Worm (Caenorhabditis elegans) whole organism, L3 larva: Measurements from ENCODE around the gene pan-1.

Source experiments
- R02D3.7 ChIP-seq: fragments of 150-350 bp; optimal IDR thresholded peaks from 2 replicates; lab custom pipeline; 2014; ENCODE audit warnings: missing biosample characterization, missing genetic modification characterization
- aly-2 ChIP-seq: fragments of 150-350 bp; optimal IDR thresholded peaks from 2 replicates; lab custom pipeline; 2014; ENCODE audit warnings: missing biosample characterization, missing genetic modification characterization
- ama-1 ChIP-seq: fragments of 150-350 bp; optimal IDR thresholded peaks from 2 replicates; lab custom pipeline; 2018
- ceh-16 ChIP-seq: sonication (generic microtip); optimal IDR thresholded peaks from 2 replicates; lab custom pipeline; 2017; ENCODE audit warnings: missing biosample characterization, missing genetic modification characterization
- ceh-28 ChIP-seq: fragments of 150-350 bp; optimal IDR thresholded peaks from 2 replicates; lab custom pipeline; 2014; ENCODE audit warnings: missing biosample characterization, missing genetic modification reagents, missing genetic modification characterization
- ceh-9 ChIP-seq: sonication (generic microtip); optimal IDR thresholded peaks from 2 replicates; lab custom pipeline; 2018; ENCODE audit warnings: missing biosample characterization, missing genetic modification characterization
- egl-27 ChIP-seq: sonication (generic microtip); optimal IDR thresholded peaks from 4 replicates; lab custom pipeline; 2017; ENCODE audit warnings: missing biosample characterization, missing genetic modification reagents, missing genetic modification characterization
- egl-5 ChIP-seq: fragments of 150-350 bp; optimal IDR thresholded peaks from 2 replicates; lab custom pipeline; 2017; ENCODE audit warnings: missing biosample characterization, missing genetic modification reagents, missing genetic modification characterization, inconsistent platforms
- elt-1 ChIP-seq: fragments of 150-350 bp; optimal IDR thresholded peaks from 2 replicates; lab custom pipeline; 2014; ENCODE audit warnings: missing biosample characterization, missing genetic modification characterization
- elt-2 ChIP-seq: sonication (generic microtip); optimal IDR thresholded peaks from 2 replicates; lab custom pipeline; 2016; ENCODE audit warnings: missing genetic modification reagents, mild to moderate bottlenecking, missing genetic modification characterization, missing compliant biosample characterization
- elt-3 ChIP-seq, 3 experiments: fragments of 150-350 bp in 1 of 3; sonication (generic microtip) in 2 of 3; optimal IDR thresholded peaks; 2 replicates in 2 of 3; 4 replicates in 1 of 3; lab custom pipeline; 2014 to 2017; ENCODE audit warnings: missing biosample characterization in 3 of 3, missing genetic modification characterization in 3 of 3
- fkh-2 ChIP-seq: fragments of 150-350 bp; optimal IDR thresholded peaks from 2 replicates; lab custom pipeline; 2014; ENCODE audit warnings: missing biosample characterization, missing genetic modification reagents, missing genetic modification characterization
- hmg-11 ChIP-seq: sonication (generic microtip); optimal IDR thresholded peaks from 2 replicates; lab custom pipeline; 2016; ENCODE audit warnings: missing genetic modification characterization, missing compliant biosample characterization
- jun-1 ChIP-seq: fragments of 150-350 bp; optimal IDR thresholded peaks from 2 replicates; lab custom pipeline; 2014; ENCODE audit warnings: missing biosample characterization, missing genetic modification reagents, missing genetic modification characterization
- lin-15B ChIP-seq: fragments of 150-350 bp; optimal IDR thresholded peaks from 2 replicates; lab custom pipeline; 2014; ENCODE audit warnings: missing biosample characterization, missing genetic modification characterization
- lin-39 ChIP-seq: fragments of 150-350 bp; optimal IDR thresholded peaks from 2 replicates; lab custom pipeline; 2018; ENCODE audit warnings: missing biosample characterization, missing genetic modification reagents, missing genetic modification characterization
- lsy-12 ChIP-seq: sonication (generic microtip); optimal IDR thresholded peaks from 2 replicates; lab custom pipeline; 2016; ENCODE audit warnings: mild to moderate bottlenecking, missing genetic modification characterization, missing compliant biosample characterization
- mml-1 ChIP-seq: fragments of 150-350 bp; sonication (generic microtip); optimal IDR thresholded peaks from 3 replicates; lab custom pipeline; 2014; ENCODE audit warnings: missing biosample characterization, missing genetic modification characterization
- nfya-1 ChIP-seq: sonication (generic microtip); optimal IDR thresholded peaks from 2 replicates; lab custom pipeline; 2017; ENCODE audit warnings: missing genetic modification characterization, mild to moderate bottlenecking, missing compliant biosample characterization, antibody characterized with exemption, moderate library complexity; ENCODE audit not compliant: insufficient read depth
- nhr-11 ChIP-seq: fragments of 150-350 bp; optimal IDR thresholded peaks from 2 replicates; lab custom pipeline; 2014; ENCODE audit warnings: missing biosample characterization, missing genetic modification characterization
- nhr-23 ChIP-seq: fragments of 150-350 bp; optimal IDR thresholded peaks from 2 replicates; lab custom pipeline; 2014; ENCODE audit warnings: missing biosample characterization, missing genetic modification reagents, missing genetic modification characterization
- nhr-237 ChIP-seq: fragments of 150-350 bp; optimal IDR thresholded peaks from 2 replicates; lab custom pipeline; 2014; ENCODE audit warnings: missing biosample characterization, missing genetic modification characterization
- nhr-28 ChIP-seq: fragments of 150-350 bp; optimal IDR thresholded peaks from 2 replicates; lab custom pipeline; 2014; ENCODE audit warnings: missing biosample characterization, missing genetic modification characterization
- nhr-67 ChIP-seq: fragments of 150-350 bp; optimal IDR thresholded peaks from 2 replicates; lab custom pipeline; 2014; ENCODE audit warnings: missing biosample characterization, missing genetic modification characterization
- nhr-76 ChIP-seq: fragments of 150-350 bp; sonication (generic microtip); optimal IDR thresholded peaks from 5 replicates; lab custom pipeline; 2014; ENCODE audit warnings: missing biosample characterization, missing genetic modification characterization
- nhr-77 ChIP-seq: fragments of 150-350 bp; optimal IDR thresholded peaks from 2 replicates; lab custom pipeline; 2014; ENCODE audit warnings: missing biosample characterization, missing genetic modification characterization
- pha-4 ChIP-seq: fragments of 150-350 bp; optimal IDR thresholded peaks from 2 replicates; lab custom pipeline; 2014; ENCODE audit warnings: missing biosample characterization, missing genetic modification reagents, missing genetic modification characterization
- pqm-1 ChIP-seq: fragments of 150-350 bp; optimal IDR thresholded peaks from 2 replicates; lab custom pipeline; 2017; ENCODE audit warnings: missing biosample characterization, missing genetic modification characterization, inconsistent platforms
- sea-2 ChIP-seq: fragments of 150-350 bp; sonication (generic microtip); optimal IDR thresholded peaks from 4 replicates; lab custom pipeline; 2014; ENCODE audit warnings: missing biosample characterization, missing genetic modification reagents, missing genetic modification characterization
- snpc-4 ChIP-seq: fragments of 150-350 bp; optimal IDR thresholded peaks from 2 replicates; lab custom pipeline; 2014; ENCODE audit warnings: missing biosample characterization, missing genetic modification characterization
- unc-39 ChIP-seq: sonication (generic microtip); optimal IDR thresholded peaks from 4 replicates; lab custom pipeline; 2017; ENCODE audit warnings: missing biosample characterization, missing genetic modification characterization
- unc-62 ChIP-seq: fragments of 150-350 bp; sonication (generic microtip); optimal IDR thresholded peaks from 4 replicates; lab custom pipeline; 2014; ENCODE audit warnings: missing biosample characterization, missing genetic modification reagents, missing genetic modification characterization
- zag-1 ChIP-seq: fragments of 150-350 bp; optimal IDR thresholded peaks from 2 replicates; lab custom pipeline; 2014; ENCODE audit warnings: missing biosample characterization, missing genetic modification characterization
- ztf-4 ChIP-seq: fragments of 150-350 bp; optimal IDR thresholded peaks from 2 replicates; lab custom pipeline; 2014; ENCODE audit warnings: missing biosample characterization, missing genetic modification characterization

pan-1 gene

DNA sequence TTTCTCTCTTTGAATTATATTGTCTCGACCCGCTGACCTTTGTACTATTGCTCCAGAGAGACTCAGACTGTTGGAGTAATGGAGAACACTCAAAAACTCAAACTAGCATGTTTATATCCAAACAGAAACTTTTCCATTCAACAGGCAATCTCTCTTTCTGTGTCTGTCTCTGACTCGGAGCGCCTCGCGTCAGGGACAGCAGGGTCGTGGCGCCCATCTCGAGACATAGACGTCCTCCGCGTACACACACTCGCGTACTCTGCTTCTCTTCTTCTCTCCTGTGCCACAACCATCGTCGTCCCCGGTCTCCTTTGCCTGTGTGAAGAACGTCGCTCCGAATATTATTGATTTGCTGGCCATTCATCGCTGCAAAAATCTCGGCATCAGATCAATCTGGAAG, 10.6 kb upstream of the pan-1 start (continued):
- TF ChIP-seq nhr-77 (tag; lab: Kevin White, UChicago) (no peak), aly-2 (tag; lab: Kevin White, UChicago) (no peak), elt-2 (tag; lab: Kevin White, UChicago) (peak; percentile 80), lin-15B (tag; lab: Kevin White, UChicago) (peak; percentile 72)

- TF ChIP-seq elt-2 (tag; lab: Kevin White, UChicago) (peak; percentile 56), ztf-4 (tag; lab: Kevin White, UChicago) (no peak), unc-62 (GFP tag; lab: Kevin White, UChicago) (no peak), nhr-23 (tag; lab: Kevin White, UChicago) (no peak), jun-1 (no peak)
- TF ChIP-seq, all 47 proteins: peak for 1
Observed at ce11 chrIII:4552872-4553271, 9.7 kb upstream of the pan-1 start.

DNA sequence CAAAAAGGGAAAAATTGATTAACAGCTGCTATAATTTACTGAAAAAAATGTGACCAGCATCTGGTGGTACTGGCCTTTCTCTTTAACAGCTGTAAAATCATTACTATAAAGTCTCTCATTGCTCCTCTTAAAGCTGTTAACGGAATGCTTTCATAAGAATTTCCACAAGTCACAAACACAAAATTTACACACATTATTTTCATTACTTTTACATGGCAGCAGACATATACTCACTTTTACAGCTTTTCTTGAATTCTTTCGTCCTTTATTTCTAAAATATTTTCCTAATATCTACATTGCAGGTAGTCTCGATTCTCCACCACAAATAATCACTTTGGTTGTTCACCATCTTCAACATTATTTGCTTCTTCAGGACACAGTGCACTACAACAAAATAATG, 9.2 kb upstream of the pan-1 start, which contains the start of gene imph-1:
Gene imph-1, plus strand, starts transcription at position 301 of the 400 bp plus-strand sequence.
- TF ChIP-seq egl-5 (tag; lab: Kevin White, UChicago) (no peak), lin-15B (tag; lab: Kevin White, UChicago) (no peak), elt-3 (tag; optimal IDR thresholded peaks at IDR 0.05; lab: Kevin White, UChicago) (no peak), nhr-11 (tag; lab: Kevin White, UChicago) (no peak), aly-2 (tag; lab: Kevin White, UChicago) (no peak), snpc-4 (tag; lab: Kevin White, UChicago) (no peak), nhr-76 (tag; lab: Kevin White, UChicago) (no peak), ceh-28 (tag; lab: Kevin White, UChicago) (no peak), pha-4 (no peak), nhr-237 (tag; lab: Kevin White, UChicago) (no peak), egl-27 (tag; lab: Kevin White, UChicago) (no peak), nhr-23 (tag; lab: Kevin White, UChicago) (no peak), fkh-2 (tag; lab: Kevin White, UChicago) (no peak), ceh-9 (tag; lab: Kevin White, UChicago) (no peak), mml-1 (tag; lab: Kevin White, UChicago) (no peak), sea-2 (GFP tag; lab: Kevin White, UChicago) (no peak), ama-1 (lab: Kevin White, UChicago) (no peak), nhr-67 (tag; lab: Kevin White, UChicago) (no peak), R02D3.7 (tag; lab: Kevin White, UChicago) (no peak), unc-39 (tag; lab: Kevin White, UChicago) (no peak)

- TF ChIP-seq nhr-23 (tag; lab: Kevin White, UChicago), result no peak
- no peak for TF ChIP-seq ceh-28 (tag; lab: Kevin White, UChicago)
- peak; percentile 16 for TF ChIP-seq lin-39 (tag; lab: Kevin White, UChicago)
- no peak for TF ChIP-seq ztf-4 (tag; lab: Kevin White, UChicago)
- no peak for TF ChIP-seq aly-2 (tag; lab: Kevin White, UChicago)
- TF ChIP-seq egl-5 (tag; lab: Kevin White, UChicago), result no peak
- TF ChIP-seq pqm-1, result no peak
- no peak for TF ChIP-seq zag-1 (tag; lab: Kevin White, UChicago)
- no peak for TF ChIP-seq elt-1 (tag; lab: Kevin White, UChicago)
- no peak for TF ChIP-seq ceh-16 (tag; lab: Kevin White, UChicago)
- TF ChIP-seq nhr-28 (tag; lab: Kevin White, UChicago), result no peak
- no peak for TF ChIP-seq unc-39 (tag; lab: Kevin White, UChicago)
- TF ChIP-seq lsy-12 (tag; lab: Kevin White, UChicago), result no peak
- TF ChIP-seq hmg-11 (tag; lab: Kevin White, UChicago), result peak; percentile 12
- TF ChIP-seq nhr-237 (tag; lab: Kevin White, UChicago), result no peak
- TF ChIP-seq elt-3 (tag; optimal IDR thresholded peaks at IDR 0.05; lab: Kevin White, UChicago), result no peak
- no peak for TF ChIP-seq nhr-76 (tag; lab: Kevin White, UChicago)
- peak; percentile 50 for TF ChIP-seq nfya-1 (tag; lab: Kevin White, UChicago)
Observed at ce11 chrIII:4555345-4555744, 7.2 kb upstream of the pan-1 start.
